Fruit fly (Drosophila melanogaster) whole organism, embryonic: ENCODE results near the gene CG6236.

Source experiments
- Atf3 ChIP-seq: fragments of 200-800 bp; sonication (Bioruptor generic); optimal IDR thresholded peaks from 3 replicates; lab custom pipeline; 2016; ENCODE audit warnings: missing biosample characterization, missing genetic modification characterization
- CG10543 ChIP-seq: fragments of 200-800 bp; sonication (Bioruptor generic); optimal IDR thresholded peaks from 3 replicates; lab custom pipeline; 2017; ENCODE audit warnings: missing biosample characterization, mild to moderate bottlenecking, missing genetic modification characterization, moderate library complexity
- CG1832 ChIP-seq: fragments of 200-800 bp; sonication (Bioruptor generic); optimal IDR thresholded peaks from 2 replicates; lab custom pipeline; 2017; ENCODE audit warnings: missing biosample characterization, mild to moderate bottlenecking, missing genetic modification characterization, inconsistent platforms
- CG30403 ChIP-seq: fragments of 200-800 bp; sonication (Bioruptor generic); optimal IDR thresholded peaks from 3 replicates; lab custom pipeline; 2016; ENCODE audit warnings: missing biosample characterization, missing genetic modification characterization
- CG30431 ChIP-seq: fragments of 200-800 bp; sonication (Bioruptor generic); optimal IDR thresholded peaks from 2 replicates; lab custom pipeline; 2017; ENCODE audit warnings: missing biosample characterization, missing genetic modification characterization
- CG31365 ChIP-seq: fragments of 200-800 bp; sonication (Bioruptor generic); optimal IDR thresholded peaks from 2 replicates; lab custom pipeline; 2018; ENCODE audit warnings: missing biosample characterization, mild to moderate bottlenecking, missing genetic modification characterization
- CG5180 ChIP-seq: fragments of 200-800 bp; sonication (Bioruptor generic); optimal IDR thresholded peaks from 3 replicates; lab custom pipeline; 2017; ENCODE audit warnings: missing biosample characterization, missing genetic modification characterization, mild to moderate bottlenecking, moderate library complexity, missing genetic modification reagents
- CG6813 ChIP-seq: fragments of 200-800 bp; sonication (Bioruptor generic); optimal IDR thresholded peaks from 2 replicates; lab custom pipeline; 2017; ENCODE audit warnings: missing biosample characterization, missing genetic modification characterization, mild to moderate bottlenecking, moderate library complexity, missing genetic modification reagents
- CG8359 ChIP-seq: fragments of 200-800 bp; sonication (Bioruptor generic); optimal IDR thresholded peaks from 2 replicates; lab custom pipeline; 2017; ENCODE audit warnings: missing biosample characterization, mild to moderate bottlenecking, missing genetic modification characterization, borderline replicate concordance
- CG9727 ChIP-seq: fragments of 200-800 bp; sonication (Bioruptor generic); optimal IDR thresholded peaks from 3 replicates; lab custom pipeline; 2017; ENCODE audit warnings: missing biosample characterization, mild to moderate bottlenecking, missing genetic modification characterization
- Ets65A ChIP-seq: fragments of 200-800 bp; sonication (Bioruptor generic); peaks from one replicate; lab custom pipeline; 2016; ENCODE audit warnings: missing biosample characterization, missing genetic modification characterization
- HLH3B ChIP-seq: fragments of 200-800 bp; sonication (Bioruptor generic); IDR thresholded peaks from 2 replicates; pipeline ENCODE4 v1.3.6; 2022; ENCODE audit warnings: missing biosample characterization, missing genetic modification characterization
- Hey ChIP-seq: fragments of 200-800 bp; sonication (Bioruptor generic); optimal IDR thresholded peaks from 3 replicates; lab custom pipeline; 2018; ENCODE audit warnings: missing biosample characterization, mild to moderate bottlenecking, missing genetic modification characterization
- Hr78 ChIP-seq, 2 experiments: fragments of 200-800 bp in 1 of 2; fragments of >200 bp in 1 of 2; sonication (Bioruptor generic) in 1 of 2; optimal IDR thresholded peaks; 2 replicates each; lab custom pipeline; 2017 to 2019; ENCODE audit warnings: missing biosample characterization in 2 of 2, missing genetic modification characterization in 2 of 2, mild to moderate bottlenecking in 1 of 2, moderate library complexity in 1 of 2
- MESR4 ChIP-seq: fragments of 200-800 bp; sonication (Bioruptor generic); optimal IDR thresholded peaks from 2 replicates; lab custom pipeline; 2018; ENCODE audit warnings: missing biosample characterization, mild to moderate bottlenecking, missing genetic modification characterization, moderate library complexity
- Med ChIP-seq: fragments of 200-800 bp; sonication (Bioruptor generic); peaks from one replicate; lab custom pipeline; 2016; ENCODE audit warnings: missing biosample characterization, missing genetic modification characterization, mild to moderate bottlenecking, inconsistent platforms, moderate library complexity
- cg ChIP-seq: fragments of 200-800 bp; sonication (Bioruptor generic); optimal IDR thresholded peaks from 3 replicates; lab custom pipeline; 2019; ENCODE audit warnings: missing biosample characterization, mild to moderate bottlenecking, missing genetic modification characterization, moderate library complexity
- ci ChIP-seq: fragments of 200-800 bp; sonication (Bioruptor generic); IDR thresholded peaks from 3 replicates; pipeline ENCODE4 v1.3.6; 2022; ENCODE audit warnings: missing biosample characterization, missing genetic modification characterization
- crol ChIP-seq: fragments of 200-800 bp; sonication (Bioruptor generic); IDR thresholded peaks from 2 replicates; pipeline ENCODE4 v1.3.6; 2022; ENCODE audit warnings: missing biosample characterization, missing genetic modification characterization
- dpn ChIP-seq, 2 experiments: fragments of 200-800 bp; sonication (Bioruptor generic); optimal IDR thresholded peaks; 3 replicates each; lab custom pipeline; 2016; ENCODE audit warnings: missing biosample characterization in 2 of 2, missing genetic modification characterization in 2 of 2
- gcm ChIP-seq: fragments of 200-800 bp; sonication (Bioruptor generic); optimal IDR thresholded peaks from 2 replicates; lab custom pipeline; 2019; ENCODE audit warnings: missing biosample characterization, mild to moderate bottlenecking, missing genetic modification characterization, moderate library complexity
- hbn ChIP-seq: fragments of 200-800 bp; sonication (Bioruptor generic); IDR thresholded peaks from 2 replicates; pipeline ENCODE4 v1.3.6; 2022; ENCODE audit warnings: missing biosample characterization, missing genetic modification characterization; ENCODE audit not compliant: partially characterized antibody
- jigr1 ChIP-seq: fragments of 200-800 bp; sonication (Bioruptor generic); IDR thresholded peaks from 3 replicates; pipeline ENCODE4 v1.3.6; 2022; ENCODE audit warnings: missing biosample characterization, missing genetic modification characterization
- kah ChIP-seq: fragments of 200-800 bp; sonication (Bioruptor generic); optimal IDR thresholded peaks from 2 replicates; lab custom pipeline; 2018; ENCODE audit warnings: missing biosample characterization, mild to moderate bottlenecking, missing genetic modification characterization
- klu ChIP-seq: fragments of 200-800 bp; sonication (Bioruptor generic); IDR thresholded peaks from 2 replicates; pipeline ENCODE4 v1.3.6; 2022; ENCODE audit warnings: missing biosample characterization, missing genetic modification characterization
- maf-S ChIP-seq: fragments of 200-800 bp; sonication (Bioruptor generic); optimal IDR thresholded peaks from 2 replicates; lab custom pipeline; 2016; ENCODE audit warnings: missing biosample characterization, missing genetic modification characterization
- mam ChIP-seq: fragments of 200-800 bp; sonication (Bioruptor generic); optimal IDR thresholded peaks from 3 replicates; lab custom pipeline; 2016; ENCODE audit warnings: missing biosample characterization, missing genetic modification characterization
- pfk ChIP-seq: fragments of 200-800 bp; sonication (Bioruptor generic); optimal IDR thresholded peaks from 2 replicates; lab custom pipeline; 2018; ENCODE audit warnings: missing biosample characterization, mild to moderate bottlenecking, missing genetic modification characterization, moderate library complexity
- row ChIP-seq: fragments of 200-800 bp; sonication (Bioruptor generic); IDR thresholded peaks from 3 replicates; pipeline ENCODE4 v1.3.6; 2022; ENCODE audit warnings: missing biosample characterization, missing genetic modification characterization
- sd ChIP-seq: fragments of 200-800 bp; sonication (Bioruptor generic); optimal IDR thresholded peaks from 3 replicates; lab custom pipeline; 2018; ENCODE audit warnings: missing biosample characterization, mild to moderate bottlenecking, missing genetic modification characterization, moderate library complexity
- sens ChIP-seq: fragments of 200-800 bp; sonication (Bioruptor generic); peaks from one replicate; lab custom pipeline; 2016; ENCODE audit warnings: missing biosample characterization, missing genetic modification characterization
- slbo ChIP-seq: fragments of 200-800 bp; sonication (Bioruptor generic); IDR thresholded peaks from 2 replicates; pipeline ENCODE4 v1.3.6; 2022; ENCODE audit warnings: missing biosample characterization, missing genetic modification characterization
- so ChIP-seq: fragments of 200-800 bp; sonication (Bioruptor generic); IDR thresholded peaks from 3 replicates; pipeline ENCODE4 v1.3.6; 2022; ENCODE audit warnings: missing biosample characterization, missing genetic modification characterization
- twi ChIP-seq: fragments of 200-800 bp; optimal IDR thresholded peaks from 2 replicates; lab custom pipeline; 2019; ENCODE audit warnings: missing biosample characterization, mild to moderate bottlenecking, missing genetic modification characterization, moderate library complexity
- vvl ChIP-seq: fragments of 200-800 bp; sonication (Bioruptor generic); IDR thresholded peaks from 2 replicates; pipeline ENCODE4 v1.3.6; 2022; ENCODE audit warnings: missing biosample characterization, missing genetic modification characterization
- zf30C ChIP-seq: fragments of 200-800 bp; sonication (Bioruptor generic); optimal IDR thresholded peaks from 3 replicates; lab custom pipeline; 2018; ENCODE audit warnings: missing biosample characterization, mild to moderate bottlenecking, missing genetic modification characterization

CG6236 gene

dm6 chr3R:15316326-15316725 is 11.7 kb downstream of the CG6236 start, which contains the start of gene CG14866 (continued):
- TF ChIP-seq maf-S (GFP tag; lab: Kevin White, UChicago) (no peak), HLH3B (peak; percentile 8; the same call in 1 of the 2 replicates), Atf3 (GFP tag; lab: Kevin White, UChicago) (no peak), CG31365 (tag; lab: Kevin White, UChicago) (no peak), CG30403 (GFP tag; lab: Kevin White, UChicago) (no peak), CG6813 (GFP tag; lab: Kevin White, UChicago) (no peak), CG8359 (GFP tag; lab: Kevin White, UChicago) (peak; percentile 95), CG10543 (GFP tag; lab: Kevin White, UChicago) (peak; percentile 14), vvl (GFP tag; lab: Robert Waterston, UW) (0 out of 2 replicates have a peak, but pooled peaks have one; percentile 13), hbn (no peak), jigr1 (GFP tag; lab: Robert Waterston, UW) (no peak), crol (GFP tag; lab: Robert Waterston, UW) (peak; percentile 41; the same call in 1 of the 2 replicates), mam (GFP tag; lab: Kevin White, UChicago) (no peak)

dm6 chr3R:15313836-15314235 is 14.2 kb downstream of the CG6236 start:
- TF ChIP-seq Hr78 (GFP tag; optimal IDR thresholded peaks at IDR 0.05; lab: Kevin White, UChicago): peak in 1 of 2 experiments; percentile 96
- TF ChIP-seq gcm: no peak
- peak; percentile 22 for TF ChIP-seq Med (GFP tag; lab: Kevin White, UChicago)
- no peak for TF ChIP-seq CG5180
- peak; percentile 22 for TF ChIP-seq CG1832 (GFP tag; lab: Kevin White, UChicago)
- peak; percentile 28 for TF ChIP-seq zf30C (GFP tag; lab: Kevin White, UChicago)
- peak; percentile 66 for TF ChIP-seq Ets65A
- no peak for TF ChIP-seq CG9727 (GFP tag; lab: Kevin White, UChicago)
- no peak for TF ChIP-seq klu (GFP tag; lab: Robert Waterston, UW)

- TF ChIP-seq kah (GFP tag; lab: Kevin White, UChicago) (peak; percentile 76), sens (peak; percentile 23), vvl (GFP tag; lab: Robert Waterston, UW) (0 out of 2 replicates have a peak, but pooled peaks have one; percentile 8), sd (tag; lab: Kevin White, UChicago) (peak; percentile 36), ci (GFP tag; lab: Robert Waterston, UW) (0 out of 3 replicates have a peak, but pooled peaks have one; percentile 6), so (GFP tag; lab: Robert Waterston, UW) (no peak), cg (GFP tag; lab: Kevin White, UChicago) (peak; percentile 63), row (GFP tag; lab: Robert Waterston, UW) (no peak), slbo (no peak), pfk (GFP tag; lab: Kevin White, UChicago) (no peak), twi (tag; lab: Kevin White, UChicago) (no peak), MESR4 (GFP tag; lab: Kevin White, UChicago) (no peak), dpn (GFP tag; optimal IDR thresholded peaks at IDR 0.05; lab: Kevin White, UChicago) (peak in 1 of 2 experiments; percentile 17), CG30431 (GFP tag; lab: Kevin White, UChicago) (no peak), Hey (tag; lab: Kevin White, UChicago) (no peak)
- TF ChIP-seq, all 482 proteins: peak for 7
Measured at dm6 chr3R:15310695-15311094, 17.4 kb downstream of the CG6236 start.
